Fruit fly (Drosophila melanogaster) whole organism, prepupa: ENCODE results near the gene acs.

Experiments used
- CG11294 ChIP-seq: fragments of 200-800 bp; sonication (Bioruptor generic); IDR thresholded peaks from 2 replicates; pipeline ENCODE4 v1.3.6; 2022; ENCODE audit warnings: missing biosample characterization, missing genetic modification characterization
- CG15336 ChIP-seq: fragments of 200-800 bp; sonication (Bioruptor generic); IDR thresholded peaks from 2 replicates; pipeline ENCODE4 v1.3.6; 2022; ENCODE audit warnings: missing biosample characterization, missing genetic modification characterization
- CG6163 ChIP-seq: fragments of 200-800 bp; sonication (Bioruptor generic); IDR thresholded peaks from 3 replicates; pipeline ENCODE4 v1.3.6; 2022; ENCODE audit warnings: missing biosample characterization, missing genetic modification characterization
- Gug ChIP-seq: fragments of 200-800 bp; sonication (Bioruptor generic); IDR thresholded peaks from 2 replicates; pipeline ENCODE4 v1.3.6; 2022; ENCODE audit warnings: missing biosample characterization, missing genetic modification characterization
- Smox ChIP-seq: fragments of 200-800 bp; sonication (Bioruptor generic); optimal IDR thresholded peaks from 3 replicates; lab custom pipeline; 2016; ENCODE audit warnings: missing biosample characterization, missing genetic modification characterization
- acj6 ChIP-seq: fragments of 200-800 bp; sonication (Bioruptor generic); optimal IDR thresholded peaks from 3 replicates; lab custom pipeline; 2016; ENCODE audit warnings: missing biosample characterization, missing genetic modification characterization
- pdm3 ChIP-seq: fragments of 200-800 bp; sonication (Bioruptor generic); optimal IDR thresholded peaks from 3 replicates; lab custom pipeline; 2016; ENCODE audit warnings: missing biosample characterization, missing genetic modification characterization
- topi ChIP-seq: fragments of 200-800 bp; sonication (Bioruptor generic); optimal IDR thresholded peaks from 3 replicates; lab custom pipeline; 2016; ENCODE audit warnings: missing biosample characterization, missing genetic modification characterization

dm6 chr3L:1928959-1929358, 42.5 kb upstream of the acs start:
- TF ChIP-seq Gug (GFP tag; lab: Robert Waterston, UW) (no peak), CG11294 (no peak), topi (GFP tag; lab: Kevin White, UChicago) (no peak), pdm3 (no peak), CG6163 (GFP tag; lab: Robert Waterston, UW) (no peak), acj6 (GFP tag; lab: Kevin White, UChicago) (no peak), Smox (GFP tag; lab: Kevin White, UChicago) (no peak), CG15336 (no peak)
